Worm (Caenorhabditis elegans) whole organism, L1 larva: ENCODE data around the gene mpst-7.

Experiments
- alr-1 ChIP-seq: fragments of 200-800 bp; sonication (Bioruptor generic); optimal IDR thresholded peaks from 2 replicates; lab custom pipeline; 2018; ENCODE audit warnings: borderline replicate concordance, mild to moderate bottlenecking, missing genetic modification characterization, missing compliant biosample characterization
- ama-1 ChIP-seq: fragments of 150-350 bp; optimal IDR thresholded peaks from 2 replicates; lab custom pipeline; 2014
- ceh-90 ChIP-seq: sonication (generic microtip); optimal IDR thresholded peaks from 2 replicates; lab custom pipeline; 2016; ENCODE audit warnings: missing genetic modification characterization, missing compliant biosample characterization
- hlh-17 ChIP-seq: fragments of 200-800 bp; sonication (Bioruptor generic); optimal IDR thresholded peaks from 2 replicates; lab custom pipeline; 2018; ENCODE audit warnings: missing genetic modification characterization, mild to moderate bottlenecking, missing compliant biosample characterization, moderate library complexity, borderline replicate concordance
- nhr-11 ChIP-seq: fragments of 150-350 bp; optimal IDR thresholded peaks from 2 replicates; lab custom pipeline; 2014; ENCODE audit warnings: missing biosample characterization, missing genetic modification characterization
- nhr-12 ChIP-seq: sonication (generic microtip); optimal IDR thresholded peaks from 2 replicates; lab custom pipeline; 2017; ENCODE audit warnings: missing biosample characterization, missing genetic modification characterization
- nhr-237 ChIP-seq: fragments of 150-350 bp; optimal IDR thresholded peaks from 2 replicates; lab custom pipeline; 2014; ENCODE audit warnings: missing biosample characterization, missing genetic modification characterization
- nhr-28 ChIP-seq: fragments of 150-350 bp; optimal IDR thresholded peaks from 2 replicates; lab custom pipeline; 2014; ENCODE audit warnings: missing biosample characterization, missing genetic modification characterization
- snpc-4 ChIP-seq: fragments of 150-350 bp; optimal IDR thresholded peaks from 2 replicates; lab custom pipeline; 2014; ENCODE audit warnings: missing biosample characterization, missing genetic modification characterization
- unc-130 ChIP-seq: fragments of 150-350 bp; optimal IDR thresholded peaks from 2 replicates; lab custom pipeline; 2017; ENCODE audit warnings: missing biosample characterization, missing genetic modification characterization, inconsistent platforms
- unc-86 ChIP-seq: sonication (generic microtip); optimal IDR thresholded peaks from 2 replicates; lab custom pipeline; 2016; ENCODE audit warnings: missing genetic modification characterization, missing compliant biosample characterization
- ztf-11 ChIP-seq, 2 experiments: sonication (generic microtip); optimal IDR thresholded peaks; 2 replicates each; lab custom pipeline; 2016 to 2017; ENCODE audit warnings: missing genetic modification characterization in 2 of 2, missing biosample characterization in 1 of 2, missing compliant biosample characterization in 1 of 2

DNA sequence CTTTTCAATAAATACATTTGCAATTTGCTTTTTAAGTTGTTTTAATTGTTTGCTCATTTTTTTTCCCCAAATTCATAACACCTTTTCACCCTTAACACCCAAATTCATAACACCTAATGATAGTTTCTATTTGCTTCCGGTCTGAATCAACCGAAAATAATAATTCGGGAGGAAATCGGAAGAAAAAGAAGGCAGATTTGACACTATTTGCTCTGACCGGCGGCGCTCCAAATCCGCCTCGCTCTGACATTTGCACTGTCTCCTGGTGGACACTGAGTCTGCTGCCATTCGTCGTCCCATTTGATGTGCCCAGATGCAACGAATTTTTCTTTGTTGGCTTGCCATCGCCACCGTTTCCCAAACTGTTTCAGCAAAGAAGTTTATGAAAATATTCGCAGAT lies 36.8 kb downstream of the mpst-7 start, which contains the start of gene pqn-67:
- TF ChIP-seq ceh-90 (tag; lab: Kevin White, UChicago): no peak
- TF ChIP-seq unc-86 (tag; lab: Kevin White, UChicago): no peak
- TF ChIP-seq ama-1 (lab: Kevin White, UChicago): no peak
- TF ChIP-seq nhr-11 (tag; lab: Kevin White, UChicago): no peak
- TF ChIP-seq hlh-17 (GFP tag; lab: Kevin White, UChicago): no peak
- TF ChIP-seq ztf-11 (tag; optimal IDR thresholded peaks at IDR 0.05; lab: Kevin White, UChicago): no peak
- no peak for TF ChIP-seq snpc-4
- TF ChIP-seq nhr-237 (tag; lab: Kevin White, UChicago): no peak
- TF ChIP-seq nhr-12 (tag; lab: Kevin White, UChicago): no peak
- no peak for TF ChIP-seq unc-130 (tag; lab: Kevin White, UChicago)
- TF ChIP-seq nhr-28 (tag; lab: Kevin White, UChicago): no peak
- no peak for TF ChIP-seq alr-1
